Fruit fly (Drosophila melanogaster) whole organism, prepupa: ENCODE results near the gene CG46309.

Experiments
- Blimp-1 ChIP-seq: fragments of 200-800 bp; sonication (Bioruptor generic); optimal IDR thresholded peaks from 3 replicates; lab custom pipeline; 2017; ENCODE audit warnings: missing biosample characterization, missing genetic modification characterization, mild to moderate bottlenecking, moderate library complexity, missing genetic modification reagents
- CG11762 ChIP-seq: fragments of 200-800 bp; sonication (Bioruptor generic); optimal IDR thresholded peaks from 3 replicates; lab custom pipeline; 2016; ENCODE audit warnings: missing biosample characterization, missing genetic modification characterization; ENCODE audit not compliant: insufficient read depth
- CG11902 ChIP-seq: fragments of 200-800 bp; sonication (Bioruptor generic); optimal IDR thresholded peaks from 3 replicates; lab custom pipeline; 2016; ENCODE audit warnings: missing biosample characterization, missing genetic modification characterization
- CG32006 ChIP-seq: fragments of 200-800 bp; sonication (Bioruptor generic); optimal IDR thresholded peaks from 3 replicates; lab custom pipeline; 2017; ENCODE audit warnings: missing biosample characterization, mild to moderate bottlenecking, missing genetic modification characterization
- CG6276 ChIP-seq: fragments of 200-800 bp; sonication (Bioruptor generic); optimal IDR thresholded peaks from 2 replicates; lab custom pipeline; 2017; ENCODE audit warnings: missing biosample characterization, mild to moderate bottlenecking, missing genetic modification characterization
- CG6792 ChIP-seq: fragments of 200-800 bp; sonication (Bioruptor generic); optimal IDR thresholded peaks from 3 replicates; lab custom pipeline; 2016; ENCODE audit warnings: missing biosample characterization, missing genetic modification characterization
- CG8119 ChIP-seq: fragments of 200-800 bp; sonication (Bioruptor generic); IDR thresholded peaks from 3 replicates; pipeline ENCODE4 v1.3.6; 2022; ENCODE audit warnings: missing biosample characterization, missing genetic modification characterization
- Hr4 ChIP-seq: fragments of 200-800 bp; sonication (Bioruptor generic); optimal IDR thresholded peaks from 3 replicates; lab custom pipeline; 2016; ENCODE audit warnings: missing biosample characterization, missing genetic modification characterization
- Sox14 ChIP-seq: fragments of 200-800 bp; sonication (Bioruptor generic); optimal IDR thresholded peaks from 3 replicates; lab custom pipeline; 2016; ENCODE audit warnings: missing biosample characterization, missing genetic modification characterization
- fkh ChIP-seq: fragments of 200-800 bp; sonication (Bioruptor generic); optimal IDR thresholded peaks from 3 replicates; lab custom pipeline; 2017; ENCODE audit warnings: missing biosample characterization, mild to moderate bottlenecking, missing genetic modification characterization, moderate library complexity
- lz ChIP-seq: fragments of 200-800 bp; sonication (Bioruptor generic); optimal IDR thresholded peaks from 3 replicates; lab custom pipeline; 2016; ENCODE audit warnings: missing biosample characterization, missing genetic modification characterization
- net ChIP-seq: fragments of 200-800 bp; sonication (Bioruptor generic); optimal IDR thresholded peaks from 3 replicates; lab custom pipeline; 2016; ENCODE audit warnings: missing biosample characterization, missing genetic modification characterization
- pdm3 ChIP-seq: fragments of 200-800 bp; sonication (Bioruptor generic); optimal IDR thresholded peaks from 3 replicates; lab custom pipeline; 2016; ENCODE audit warnings: missing biosample characterization, missing genetic modification characterization
- vri ChIP-seq: fragments of 200-800 bp; sonication (Bioruptor generic); optimal IDR thresholded peaks from 3 replicates; lab custom pipeline; 2016; ENCODE audit warnings: missing biosample characterization, mild to moderate bottlenecking, missing genetic modification characterization

DNA sequence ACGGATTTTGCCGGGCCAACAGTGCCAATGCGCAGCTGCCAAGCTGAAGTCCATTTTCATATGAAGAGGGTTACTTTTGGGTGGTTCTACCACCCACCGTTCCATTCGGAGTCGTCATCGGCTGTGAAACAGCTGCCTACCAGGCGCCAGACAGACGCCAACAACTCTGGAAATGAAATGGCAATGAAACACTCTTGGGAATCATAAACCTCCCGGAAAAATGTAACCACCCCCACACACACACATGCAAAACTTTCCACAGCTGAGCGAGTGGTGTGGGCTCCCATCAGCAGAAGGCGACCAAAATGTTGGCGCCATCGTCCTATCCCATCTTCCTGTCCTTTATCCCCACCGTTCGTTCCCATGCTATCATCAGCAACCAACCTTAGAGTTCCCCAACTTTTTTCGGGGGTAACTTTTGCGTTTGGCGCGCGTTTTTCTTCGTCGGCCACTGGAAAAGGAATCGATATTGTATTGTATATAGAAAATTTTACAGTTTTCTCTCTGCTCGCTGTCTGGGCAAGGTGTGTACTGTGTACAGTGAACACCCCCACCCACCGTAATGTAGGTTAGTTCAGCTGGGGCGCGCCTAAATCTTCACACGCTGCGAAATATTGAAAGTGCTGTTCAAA is 23.7 kb upstream of the CG46309 start:
- TF ChIP-seq fkh = no peak
- TF ChIP-seq pdm3 (GFP tag; lab: Kevin White, UChicago) = no peak
- no peak for TF ChIP-seq net (GFP tag; lab: Kevin White, UChicago)
- TF ChIP-seq CG6792 (GFP tag; lab: Kevin White, UChicago) = no peak
- no peak for TF ChIP-seq Sox14 (GFP tag; lab: Kevin White, UChicago)
- TF ChIP-seq Blimp-1 (GFP tag; lab: Kevin White, UChicago) = no peak
- TF ChIP-seq Hr4 = no peak
- no peak for TF ChIP-seq lz
- TF ChIP-seq CG11762 = no peak
- no peak for TF ChIP-seq CG11902 (GFP tag; lab: Kevin White, UChicago)
- TF ChIP-seq CG32006 (GFP tag; lab: Kevin White, UChicago) = no peak
- no peak for TF ChIP-seq CG6276 (GFP tag; lab: Kevin White, UChicago)
- TF ChIP-seq CG8119 (GFP tag; lab: Robert Waterston, UW) = no peak
- TF ChIP-seq vri (GFP tag; lab: Kevin White, UChicago) = no peak
